Fruit fly (Drosophila melanogaster): ENCODE results near the gene CG14442.
A peak's percentile ranks its signal among the peaks of the same experiment; 100 is the strongest.

DNA sequence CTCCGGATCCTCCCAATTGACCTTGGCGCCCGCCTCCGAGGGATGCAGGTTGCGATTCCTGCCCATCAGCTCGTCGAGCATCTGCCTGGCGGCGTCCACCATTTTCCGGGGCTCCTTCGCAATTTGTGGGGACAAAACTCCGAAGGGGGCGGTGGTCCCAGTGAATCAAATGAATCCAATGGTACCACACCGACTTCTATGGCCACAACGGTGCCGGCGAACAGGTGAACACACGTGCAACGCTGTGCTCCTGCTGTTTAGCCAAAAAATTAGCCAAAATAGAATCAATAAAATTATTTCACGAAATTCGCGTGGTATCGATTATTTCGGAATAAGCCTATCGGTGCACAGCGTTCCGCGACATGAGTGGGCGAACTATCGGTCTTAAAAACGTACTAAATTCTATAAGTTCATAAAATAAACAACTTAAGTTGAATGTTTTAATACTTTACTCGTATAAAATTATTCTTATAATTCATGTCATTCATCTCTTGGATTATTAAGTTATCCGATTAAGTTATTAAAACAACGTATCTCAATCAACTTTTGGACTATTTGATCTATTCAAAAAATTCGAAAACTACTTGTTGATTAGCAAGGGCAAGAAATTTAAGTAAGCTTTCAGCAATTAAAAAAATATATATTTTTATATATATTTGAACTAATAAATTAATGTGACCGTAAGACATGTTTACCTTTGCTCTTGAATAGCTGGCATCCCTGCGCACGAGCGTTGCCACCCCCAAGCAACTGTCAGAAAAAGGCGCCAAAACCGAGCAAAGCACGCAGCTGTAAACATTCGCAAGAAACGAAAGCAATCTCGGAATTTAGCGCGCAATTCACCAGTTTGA, 20.9 kb downstream of the CG14442 start, which contains the start of the genes CG3198 and Mcm6:
- TF ChIP-seq cic (GFP tag; optimal IDR thresholded peaks at IDR 0.05) (no peak), Clk (GFP tag; optimal IDR thresholded peaks at IDR 0.05) (no peak), CG11617 (GFP tag; optimal IDR thresholded peaks at IDR 0.05) (peak; percentile 33), CG7101 (tag; optimal IDR thresholded peaks at IDR 0.05) (no peak), CG12768 (GFP tag; optimal IDR thresholded peaks at IDR 0.05) (no peak), CG5204 (GFP tag; optimal IDR thresholded peaks at IDR 0.05) (no peak), bab1 (GFP tag; optimal IDR thresholded peaks at IDR 0.05) (no peak), kay (GFP tag; ENCODE audit: borderline replicate concordance) (no peak), pad (GFP tag; optimal IDR thresholded peaks at IDR 0.05) (no peak), Mnt (GFP tag; optimal IDR thresholded peaks at IDR 0.05) (no peak), cnc (optimal IDR thresholded peaks at IDR 0.05) (no peak)

All from whole organism, adult.